Fruit fly (Drosophila melanogaster): ENCODE data around the gene CG5561.

CG5561 gene

dm6 chr2L:1354009-1354408 lies at the start of gene CG5561:
Gene CG5561 (minus strand): TSS chr2L:1354109.
- TF ChIP-seq CG17801 (GFP tag; optimal IDR thresholded peaks at IDR 0.05; ENCODE audit: partially characterized antibody), result no peak

- no peak for TF ChIP-seq CG17801 (GFP tag; optimal IDR thresholded peaks at IDR 0.05; ENCODE audit: partially characterized antibody)
Observed at dm6 chr2L:1402728-1403127, 48.8 kb upstream of the CG5561 start.

DNA sequence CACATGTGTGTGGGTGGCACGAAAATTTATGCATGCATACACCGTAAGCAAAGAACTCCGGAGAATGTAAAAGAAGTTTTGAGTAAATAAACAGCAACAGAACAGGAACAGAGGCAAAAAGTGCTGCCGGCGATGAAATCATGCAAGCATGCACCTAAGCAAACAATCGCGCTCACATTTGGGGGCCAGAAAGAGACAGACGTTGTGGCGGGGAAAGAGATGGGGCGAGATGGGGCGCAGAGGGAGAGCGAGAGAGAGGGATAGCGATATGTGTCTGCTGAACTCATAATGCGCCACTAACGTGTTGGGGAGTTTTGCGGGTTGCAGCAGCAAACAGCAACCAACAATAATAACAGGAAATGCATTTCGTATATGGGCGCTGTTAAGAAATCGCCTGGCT lies 45.5 kb upstream of the CG5561 start:
- no peak for TF ChIP-seq CG17801 (GFP tag; optimal IDR thresholded peaks at IDR 0.05; ENCODE audit: partially characterized antibody)

DNA sequence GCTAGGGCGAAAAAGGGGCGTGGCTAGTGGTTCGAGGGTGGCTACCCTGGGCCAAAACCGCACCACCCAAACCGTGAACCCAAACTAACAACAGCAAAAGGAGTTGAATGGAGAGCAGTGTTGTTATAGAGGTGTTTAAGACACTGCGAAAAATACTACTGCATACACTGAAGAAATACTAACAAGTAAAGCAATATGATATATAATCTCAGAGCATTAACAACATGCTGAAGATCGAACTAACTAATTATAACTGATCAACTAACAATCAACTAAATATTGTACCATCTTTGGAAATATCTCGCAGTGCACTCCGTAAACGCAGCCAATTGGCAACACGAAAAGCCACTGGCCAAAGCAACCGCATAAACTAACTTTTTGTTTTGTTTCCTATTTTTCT lies 39.7 kb upstream of the CG5561 start:
- no peak for TF ChIP-seq CG17801 (GFP tag; optimal IDR thresholded peaks at IDR 0.05; ENCODE audit: partially characterized antibody)

DNA sequence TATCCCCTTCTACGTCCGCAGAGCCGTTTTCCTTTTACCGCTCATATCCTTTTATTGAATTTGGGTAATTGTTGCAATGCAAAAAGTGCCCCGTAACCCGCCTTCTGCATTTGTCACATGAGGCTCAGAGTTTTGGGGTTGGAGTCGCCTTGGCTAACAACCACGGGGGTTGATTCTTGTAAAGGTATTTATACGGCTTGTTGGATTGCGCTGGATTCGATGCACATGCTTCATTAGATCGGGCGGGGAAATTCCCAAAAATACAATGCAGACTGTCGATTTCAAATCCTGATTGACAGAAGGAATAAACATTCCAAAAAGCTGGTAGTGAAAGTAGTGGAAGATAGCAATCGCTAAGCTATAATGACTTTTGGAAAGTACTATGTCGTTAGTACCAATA lies 36.4 kb upstream of the CG5561 start:
- no peak for TF ChIP-seq CG17801 (GFP tag; optimal IDR thresholded peaks at IDR 0.05; ENCODE audit: partially characterized antibody)

DNA sequence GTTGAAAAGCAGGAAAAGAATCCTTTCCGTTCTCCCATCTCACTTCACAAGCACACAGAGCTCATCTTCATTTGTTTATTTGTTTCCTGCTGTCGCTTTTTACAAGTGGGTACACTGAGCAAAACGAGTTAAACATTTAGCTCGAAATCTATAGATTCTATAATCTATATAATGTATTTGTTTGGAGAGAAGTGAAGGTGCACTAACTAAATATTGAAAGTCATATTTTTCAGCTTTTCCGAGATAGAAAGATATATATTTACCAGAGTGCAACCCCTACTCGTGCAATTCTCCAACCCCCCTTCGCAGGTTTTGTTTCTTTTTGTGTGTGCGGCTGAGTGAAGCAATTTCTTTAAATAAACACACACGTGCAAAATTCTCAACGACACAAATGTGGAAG lies 33.9 kb upstream of the CG5561 start:
- no peak for TF ChIP-seq CG17801 (GFP tag; optimal IDR thresholded peaks at IDR 0.05; ENCODE audit: partially characterized antibody)

- TF ChIP-seq CG17801 (GFP tag; optimal IDR thresholded peaks at IDR 0.05; ENCODE audit: partially characterized antibody), result no peak
Observed at dm6 chr2L:1386512-1386911, 32.6 kb upstream of the CG5561 start.

dm6 chr2L:1377635-1378034 lies 23.7 kb upstream of the CG5561 start:
- TF ChIP-seq CG17801 (GFP tag; optimal IDR thresholded peaks at IDR 0.05; ENCODE audit: partially characterized antibody), result no peak

- TF ChIP-seq CG17801 (GFP tag; optimal IDR thresholded peaks at IDR 0.05; ENCODE audit: partially characterized antibody), result no peak
Observed at dm6 chr2L:1367696-1368095, 13.8 kb upstream of the CG5561 start, which contains the start of gene CG14346. Gene CG14346 (plus strand): TSS chr2L:1367996.

DNA sequence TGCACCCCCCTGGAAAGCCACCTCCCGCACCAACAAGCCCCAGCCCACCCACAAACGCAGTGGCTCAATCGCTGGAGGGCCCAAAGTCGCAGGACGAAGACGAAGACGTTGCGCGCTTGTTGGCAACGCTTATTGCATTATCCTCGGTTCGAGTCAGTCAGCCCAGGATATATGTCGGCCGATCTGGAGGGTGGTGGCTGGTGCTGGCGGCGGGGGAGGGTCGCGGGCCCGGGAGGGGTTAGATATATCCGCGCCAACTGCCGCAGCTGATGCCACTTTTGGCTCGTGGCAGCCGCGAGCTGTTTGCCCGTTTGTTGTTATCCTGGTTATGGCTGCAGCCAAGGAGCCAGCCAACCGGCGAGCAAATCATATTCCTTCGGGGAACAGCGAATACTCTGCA lies 11.1 kb upstream of the CG5561 start:
- TF ChIP-seq CG17801 (GFP tag; optimal IDR thresholded peaks at IDR 0.05; ENCODE audit: partially characterized antibody), result no peak

DNA sequence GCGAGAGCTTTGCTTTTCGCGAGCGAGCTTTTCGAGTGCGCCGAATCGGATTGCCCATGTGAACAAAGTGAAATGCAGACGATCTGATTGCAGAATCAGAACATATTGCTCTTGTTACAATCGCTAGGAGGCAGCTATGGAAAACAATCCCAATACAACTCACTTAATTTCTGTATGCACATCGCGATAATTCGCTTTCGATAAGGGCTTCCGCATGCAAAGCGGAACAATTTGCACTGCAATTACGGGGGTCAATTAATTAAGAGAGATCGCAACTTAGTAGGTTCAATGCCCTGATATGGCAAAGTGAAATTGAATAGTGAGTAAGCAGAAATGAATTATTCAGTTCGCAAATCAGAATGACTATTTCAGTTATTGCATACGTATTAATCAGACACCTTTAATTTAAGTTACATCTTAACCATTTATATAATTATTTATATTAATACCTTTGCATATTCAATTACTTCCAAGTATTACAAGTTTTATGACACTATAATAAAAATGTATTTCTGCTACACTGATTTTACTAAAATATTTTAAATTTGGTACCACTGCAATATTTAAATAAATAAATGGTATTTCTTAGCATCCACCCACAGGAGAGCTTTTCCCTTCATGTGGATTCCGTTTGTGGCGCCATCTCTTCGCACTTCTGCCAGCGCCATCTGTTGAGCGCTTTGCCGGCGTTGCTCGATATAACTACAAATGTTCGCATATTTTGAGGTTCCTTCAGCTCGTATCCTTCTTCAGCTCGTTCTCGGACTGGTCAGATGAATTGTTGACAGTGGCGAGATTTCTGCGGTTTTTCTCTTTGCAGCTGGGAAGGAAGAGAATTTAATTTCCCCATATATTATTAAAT lies 8.1 kb upstream of the CG5561 start, which contains the start of gene NLaz:
Gene NLaz (minus strand): TSS at position 51 of the 862 bp plus-strand sequence.
- no peak for TF ChIP-seq CG17801 (GFP tag; optimal IDR thresholded peaks at IDR 0.05; ENCODE audit: partially characterized antibody)

dm6 chr2L:1359690-1360089 lies 5.8 kb upstream of the CG5561 start, which contains the start of gene CG31659:
Gene CG31659 (minus strand): TSS chr2L:1359790.
- TF ChIP-seq CG17801 (GFP tag; optimal IDR thresholded peaks at IDR 0.05; ENCODE audit: partially characterized antibody), result no peak

dm6 chr2L:1355824-1356223 lies 1.9 kb upstream of the CG5561 start, which contains the start of gene CG5565:
Gene CG5565 (minus strand): TSS chr2L:1355924.
- TF ChIP-seq CG17801 (GFP tag; optimal IDR thresholded peaks at IDR 0.05; ENCODE audit: partially characterized antibody), result no peak

DNA sequence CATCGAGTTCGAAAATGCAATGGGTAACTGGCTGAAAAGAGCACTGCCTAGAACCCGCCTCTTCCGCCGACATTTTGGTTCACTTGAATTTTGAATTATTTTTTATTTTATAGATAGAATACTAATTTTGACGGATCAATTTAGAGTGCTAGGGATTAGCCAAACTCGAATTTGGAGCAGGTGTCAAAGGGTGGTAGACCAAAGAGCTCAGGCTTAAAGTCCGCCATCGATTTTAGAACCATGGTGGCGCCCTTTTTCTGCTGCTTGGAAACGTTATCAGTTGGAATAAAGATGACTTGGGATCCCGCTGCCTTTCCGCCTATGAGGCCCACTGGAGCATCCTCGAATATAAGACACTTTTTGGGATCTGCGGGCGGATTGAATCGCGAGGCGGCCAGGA lies 910 bp upstream of the CG5561 start, which contains the start of gene CG31924:
Gene CG31924 (minus strand): TSS at position 101 of the 400 bp plus-strand sequence.
- TF ChIP-seq CG17801 (GFP tag; optimal IDR thresholded peaks at IDR 0.05; ENCODE audit: partially characterized antibody), result no peak

DNA sequence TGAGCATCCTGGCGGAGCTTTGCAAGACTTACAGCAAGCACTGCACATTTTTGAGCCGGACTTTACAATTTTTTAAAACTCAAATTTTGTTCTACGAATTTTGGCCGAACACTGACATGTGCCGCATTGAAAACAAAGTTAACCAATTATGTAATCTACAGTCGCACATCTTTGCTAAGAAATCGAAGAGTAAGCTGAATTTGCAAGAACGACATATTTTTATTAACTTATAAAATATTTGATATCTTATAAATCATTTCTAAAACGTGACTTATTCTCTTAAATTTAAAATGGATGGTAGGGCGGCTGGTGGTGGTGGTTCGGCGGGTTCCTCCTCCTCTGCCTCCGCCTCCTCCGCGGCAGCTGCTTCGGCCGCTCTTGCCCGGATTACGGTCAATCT lies 1.1 kb downstream of the CG5561 start, which contains the start of gene CG5556:
Gene CG5556 (minus strand): TSS at position 101 of the 400 bp plus-strand sequence.
- TF ChIP-seq CG17801 (GFP tag; optimal IDR thresholded peaks at IDR 0.05; ENCODE audit: partially characterized antibody), result no peak

DNA sequence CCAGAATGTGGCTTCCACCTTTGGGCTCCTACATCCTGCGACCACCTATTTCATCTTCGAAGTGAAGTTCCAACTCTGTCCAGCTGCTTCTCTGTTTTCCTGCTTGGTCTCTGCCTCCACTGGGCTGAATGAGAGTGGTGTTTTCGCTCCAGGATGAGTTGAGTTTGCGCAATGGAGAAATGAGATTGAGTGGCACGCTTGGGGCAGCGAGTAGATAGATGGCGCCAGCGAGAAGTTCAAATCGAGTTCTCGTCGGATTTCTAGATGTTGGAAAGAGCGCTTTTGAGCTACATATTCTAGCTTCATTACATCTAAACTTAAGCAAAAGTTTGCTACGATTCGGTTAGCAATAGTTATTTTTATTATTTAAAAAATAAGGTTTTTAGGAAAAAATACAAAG lies 7.9 kb downstream of the CG5561 start:
- TF ChIP-seq CG17801 (GFP tag; optimal IDR thresholded peaks at IDR 0.05; ENCODE audit: partially characterized antibody), result no peak

All from ovary, adult (tissue).